Worm (Caenorhabditis elegans) whole organism, L2 larva: ENCODE data around the gene rcq-5.

Experiments used
- C34F6.9 ChIP-seq: fragments of 150-350 bp; optimal IDR thresholded peaks from 2 replicates; lab custom pipeline; 2014; ENCODE audit warnings: missing biosample characterization, missing genetic modification characterization
- F13H6.1 ChIP-seq: sonication (generic microtip); optimal IDR thresholded peaks from 2 replicates; lab custom pipeline; 2016; ENCODE audit warnings: missing genetic modification characterization, missing compliant biosample characterization
- R02D3.7 ChIP-seq: fragments of 150-350 bp; optimal IDR thresholded peaks from 2 replicates; lab custom pipeline; 2014; ENCODE audit warnings: missing biosample characterization, missing genetic modification characterization
- Y55F3AM.14 ChIP-seq: fragments of 200-800 bp; sonication (Bioruptor generic); optimal IDR thresholded peaks from 2 replicates; lab custom pipeline; 2018; ENCODE audit warnings: mild to moderate bottlenecking, missing genetic modification characterization, missing compliant biosample characterization
- ZK546.5 ChIP-seq: sonication (generic microtip); optimal IDR thresholded peaks from 2 replicates; lab custom pipeline; 2017; ENCODE audit warnings: missing biosample characterization, missing genetic modification characterization
- alr-1 ChIP-seq: fragments of 150-350 bp; optimal IDR thresholded peaks from 2 replicates; lab custom pipeline; 2014; ENCODE audit warnings: missing biosample characterization, missing genetic modification characterization
- aly-2 ChIP-seq: fragments of 150-350 bp; optimal IDR thresholded peaks from 2 replicates; lab custom pipeline; 2014; ENCODE audit warnings: missing biosample characterization, missing genetic modification characterization
- ama-1 ChIP-seq: fragments of 150-350 bp; optimal IDR thresholded peaks from 2 replicates; lab custom pipeline; 2018; ENCODE audit warnings: inconsistent platforms
- ceh-16 ChIP-seq: fragments of 150-350 bp; optimal IDR thresholded peaks from 2 replicates; lab custom pipeline; 2014; ENCODE audit warnings: missing biosample characterization, missing genetic modification characterization
- ceh-82 ChIP-seq: fragments of 150-350 bp; optimal IDR thresholded peaks from 2 replicates; lab custom pipeline; 2014; ENCODE audit warnings: missing biosample characterization, missing genetic modification characterization
- crh-2 ChIP-seq: sonication (generic microtip); optimal IDR thresholded peaks from 2 replicates; lab custom pipeline; 2017; ENCODE audit warnings: missing biosample characterization, missing genetic modification characterization
- dmd-4 ChIP-seq: sonication (generic microtip); optimal IDR thresholded peaks from 2 replicates; lab custom pipeline; 2017; ENCODE audit warnings: missing biosample characterization, missing genetic modification characterization
- elt-1 ChIP-seq: fragments of 150-350 bp; optimal IDR thresholded peaks from 2 replicates; lab custom pipeline; 2014; ENCODE audit warnings: missing biosample characterization, missing genetic modification characterization
- elt-3 ChIP-seq: sonication (generic microtip); optimal IDR thresholded peaks from 2 replicates; lab custom pipeline; 2017; ENCODE audit warnings: missing biosample characterization, missing genetic modification characterization
- fos-1 ChIP-seq: fragments of 150-350 bp; optimal IDR thresholded peaks from 2 replicates; lab custom pipeline; 2014; ENCODE audit warnings: missing biosample characterization, missing genetic modification characterization
- gmeb-1 ChIP-seq: fragments of 150-350 bp; optimal IDR thresholded peaks from 2 replicates; lab custom pipeline; 2014; ENCODE audit warnings: missing biosample characterization, missing genetic modification characterization
- lin-11 ChIP-seq: fragments of 150-350 bp; sonication (generic microtip); optimal IDR thresholded peaks from 2 replicates; lab custom pipeline; 2014; ENCODE audit warnings: missing biosample characterization, missing genetic modification characterization, inconsistent platforms, mixed read lengths
- lin-13 ChIP-seq: fragments of 150-350 bp; optimal IDR thresholded peaks from 2 replicates; lab custom pipeline; 2014; ENCODE audit warnings: missing biosample characterization, missing genetic modification reagents, missing genetic modification characterization
- mab-5 ChIP-seq: fragments of 150-350 bp; optimal IDR thresholded peaks from 2 replicates; lab custom pipeline; 2014; ENCODE audit warnings: missing biosample characterization, missing genetic modification characterization
- nhr-11 ChIP-seq: fragments of 150-350 bp; optimal IDR thresholded peaks from 2 replicates; lab custom pipeline; 2014; ENCODE audit warnings: missing biosample characterization, missing genetic modification characterization
- nhr-12 ChIP-seq: fragments of 150-350 bp; optimal IDR thresholded peaks from 2 replicates; lab custom pipeline; 2014; ENCODE audit warnings: missing biosample characterization, missing genetic modification characterization
- nhr-237 ChIP-seq: fragments of 150-350 bp; optimal IDR thresholded peaks from 2 replicates; lab custom pipeline; 2014; ENCODE audit warnings: missing biosample characterization, missing genetic modification characterization
- nhr-25 ChIP-seq: fragments of 150-350 bp; sonication (generic microtip); optimal IDR thresholded peaks from 3 replicates; lab custom pipeline; 2014; ENCODE audit warnings: missing biosample characterization, missing genetic modification characterization
- nhr-6 ChIP-seq: fragments of 150-350 bp; optimal IDR thresholded peaks from 2 replicates; lab custom pipeline; 2014; ENCODE audit warnings: missing biosample characterization, missing genetic modification characterization
- peb-1 ChIP-seq: fragments of 150-350 bp; optimal IDR thresholded peaks from 2 replicates; lab custom pipeline; 2014; ENCODE audit warnings: missing biosample characterization, missing genetic modification characterization
- sem-4 ChIP-seq: fragments of 150-350 bp; optimal IDR thresholded peaks from 2 replicates; lab custom pipeline; 2014; ENCODE audit warnings: missing biosample characterization, missing genetic modification reagents, missing genetic modification characterization
- skn-1 ChIP-seq: sonication (generic microtip); optimal IDR thresholded peaks from 2 replicates; lab custom pipeline; 2017; ENCODE audit warnings: missing biosample characterization, missing genetic modification characterization
- sma-3 ChIP-seq: sonication (generic microtip); optimal IDR thresholded peaks from 2 replicates; lab custom pipeline; 2016; ENCODE audit warnings: missing genetic modification reagents, missing genetic modification characterization, missing compliant biosample characterization
- sma-9 ChIP-seq, 2 experiments: fragments of 150-350 bp in 1 of 2; sonication (generic microtip) in 1 of 2; optimal IDR thresholded peaks; 2 replicates each; lab custom pipeline; 2014 to 2016; ENCODE audit warnings: missing genetic modification characterization in 2 of 2, mild to moderate bottlenecking in 1 of 2, missing biosample characterization in 1 of 2, missing compliant biosample characterization in 1 of 2, missing genetic modification reagents in 1 of 2, moderate library complexity in 1 of 2
- unc-39 ChIP-seq: fragments of 150-350 bp; optimal IDR thresholded peaks from 2 replicates; lab custom pipeline; 2014; ENCODE audit warnings: missing biosample characterization, missing genetic modification characterization
- unc-55 ChIP-seq: fragments of 150-350 bp; sonication (generic microtip); optimal IDR thresholded peaks from 3 replicates; lab custom pipeline; 2014; ENCODE audit warnings: missing biosample characterization, missing genetic modification reagents, missing genetic modification characterization
- zag-1 ChIP-seq: fragments of 150-350 bp; optimal IDR thresholded peaks from 2 replicates; lab custom pipeline; 2014; ENCODE audit warnings: missing biosample characterization, missing genetic modification characterization
- ztf-1 ChIP-seq: fragments of 200-800 bp; sonication (Bioruptor generic); conservative IDR thresholded peaks from 2 replicates; pipeline ENCODE4 v1.3.6; 2022; ENCODE audit warnings: missing genetic modification characterization, missing compliant biosample characterization
- ztf-11 ChIP-seq: sonication (generic microtip); optimal IDR thresholded peaks from 2 replicates; lab custom pipeline; 2017; ENCODE audit warnings: missing biosample characterization, missing genetic modification characterization
- ztf-4 ChIP-seq: fragments of 150-350 bp; optimal IDR thresholded peaks from 2 replicates; lab custom pipeline; 2014; ENCODE audit warnings: missing biosample characterization, missing genetic modification characterization

Gene rcq-5

ce11 chrIII:4060019-4060418 lies 2.2 kb upstream of the rcq-5 start, which contains the start of gene his-70:
his-70 (minus strand) TSS chrIII:4060119.
- TF ChIP-seq alr-1 (tag; lab: Kevin White, UChicago) (no peak), ama-1 (no peak), ztf-1 (GFP tag; lab: Robert Waterston, UW) (no peak), ztf-11 (tag; lab: Kevin White, UChicago) (no peak), ztf-4 (tag; lab: Kevin White, UChicago) (no peak), ceh-16 (tag; lab: Kevin White, UChicago) (no peak), unc-55 (GFP tag; lab: Kevin White, UChicago) (no peak), peb-1 (no peak), ZK546.5 (tag; lab: Kevin White, UChicago) (no peak), unc-39 (tag; lab: Kevin White, UChicago) (no peak), ceh-82 (tag; lab: Kevin White, UChicago) (no peak), elt-3 (tag; lab: Kevin White, UChicago) (no peak), fos-1 (tag; lab: Kevin White, UChicago) (no peak), elt-1 (tag; lab: Kevin White, UChicago) (no peak), sma-9 (GFP tag; optimal IDR thresholded peaks at IDR 0.05; lab: Kevin White, UChicago) (no peak), sma-9 (tag; optimal IDR thresholded peaks at IDR 0.05; lab: Kevin White, UChicago) (no peak)

- TF ChIP-seq nhr-25 (tag; lab: Kevin White, UChicago) = no peak
- TF ChIP-seq lin-11 (tag; lab: Kevin White, UChicago) = no peak
- TF ChIP-seq sem-4 (tag; lab: Kevin White, UChicago) = no peak
- TF ChIP-seq zag-1 (tag; lab: Kevin White, UChicago) = no peak
- TF ChIP-seq C34F6.9 (tag; lab: Kevin White, UChicago) = no peak
- TF ChIP-seq ceh-16 (tag; lab: Kevin White, UChicago) = no peak
- TF ChIP-seq crh-2 (tag; lab: Kevin White, UChicago) = no peak
- no peak for TF ChIP-seq unc-55 (GFP tag; lab: Kevin White, UChicago)
- no peak for TF ChIP-seq unc-39 (tag; lab: Kevin White, UChicago)
- no peak for TF ChIP-seq aly-2 (tag; lab: Kevin White, UChicago)
- TF ChIP-seq F13H6.1 = no peak
- TF ChIP-seq R02D3.7 (tag; lab: Kevin White, UChicago) = no peak
- TF ChIP-seq sma-3 (GFP tag; lab: Kevin White, UChicago) = no peak
- no peak for TF ChIP-seq lin-13 (GFP tag; lab: Kevin White, UChicago)
- TF ChIP-seq ztf-11 (tag; lab: Kevin White, UChicago) = no peak
- TF ChIP-seq nhr-237 = no peak
- no peak for TF ChIP-seq nhr-12 (tag; lab: Kevin White, UChicago)
Measured at ce11 chrIII:4058643-4059042, 867 bp upstream of the rcq-5 start, which contains the start of gene his-69. his-69 (minus strand) TSS chrIII:4058743.

- no peak for TF ChIP-seq nhr-11
Measured at ce11 chrIII:4049150-4049549, 8.6 kb downstream of the rcq-5 start.

- peak; percentile 99 for TF ChIP-seq fos-1 (tag; lab: Kevin White, UChicago)
- TF ChIP-seq nhr-6 (tag; lab: Kevin White, UChicago) = no peak
- TF ChIP-seq ztf-1 (GFP tag; lab: Robert Waterston, UW) = no peak
- peak; percentile 24 for TF ChIP-seq sma-9 (GFP tag; optimal IDR thresholded peaks at IDR 0.05; lab: Kevin White, UChicago)
- TF ChIP-seq sma-9 (tag; optimal IDR thresholded peaks at IDR 0.05; lab: Kevin White, UChicago) = no peak
- no peak for TF ChIP-seq sem-4 (tag; lab: Kevin White, UChicago)
- no peak for TF ChIP-seq dmd-4 (tag; lab: Kevin White, UChicago)
- TF ChIP-seq Y55F3AM.14 (GFP tag; lab: Kevin White, UChicago) = no peak
- no peak for TF ChIP-seq ZK546.5 (tag; lab: Kevin White, UChicago)
- no peak for TF ChIP-seq unc-39 (tag; lab: Kevin White, UChicago)
- TF ChIP-seq mab-5 = no peak
- no peak for TF ChIP-seq unc-55 (GFP tag; lab: Kevin White, UChicago)
- TF ChIP-seq skn-1 = peak; percentile 78
- no peak for TF ChIP-seq elt-3 (tag; lab: Kevin White, UChicago)
- peak; percentile 37 for TF ChIP-seq gmeb-1 (tag; lab: Kevin White, UChicago)
- TF ChIP-seq crh-2 (tag; lab: Kevin White, UChicago) = peak; percentile 46
- TF ChIP-seq ztf-11 (tag; lab: Kevin White, UChicago) = no peak
Measured at ce11 chrIII:4039775-4040174, 18.0 kb downstream of the rcq-5 start.
